Worm (Caenorhabditis elegans) whole organism, L4 larva: ENCODE measurements around the gene cyp-13A7.

ENCODE experiments used
- F10B5.3 ChIP-seq: sonication (generic microtip); optimal IDR thresholded peaks from 2 replicates; lab custom pipeline; 2016; ENCODE audit warnings: mild to moderate bottlenecking, missing genetic modification characterization, missing compliant biosample characterization
- F26F4.8 ChIP-seq: fragments of 200-800 bp; sonication (Bioruptor generic); conservative IDR thresholded peaks from 2 replicates; pipeline ENCODE4 v1.3.6; 2022; ENCODE audit warnings: missing genetic modification characterization, missing compliant biosample characterization
- F44E2.7 ChIP-seq: fragments of 200-800 bp; sonication (Bioruptor generic); IDR thresholded peaks from 2 replicates; pipeline ENCODE4 v2.1.2; 2022; ENCODE audit warnings: missing genetic modification characterization, missing compliant biosample characterization
- R02D3.7 ChIP-seq: fragments of 150-350 bp; sonication (generic microtip); optimal IDR thresholded peaks from 3 replicates; lab custom pipeline; 2014; ENCODE audit warnings: missing biosample characterization, missing genetic modification characterization
- T20F7.1 ChIP-seq: fragments of 200-800 bp; sonication (Bioruptor generic); optimal IDR thresholded peaks from 2 replicates; lab custom pipeline; 2018; ENCODE audit warnings: mild to moderate bottlenecking, missing genetic modification characterization, missing compliant biosample characterization
- Y105C5A.15 ChIP-seq: fragments of 200-800 bp; sonication (Bioruptor generic); IDR thresholded peaks from 2 replicates; pipeline ENCODE4 v1.3.6; 2022; ENCODE audit warnings: missing genetic modification characterization, missing compliant biosample characterization
- ama-1 ChIP-seq: fragments of 150-350 bp; optimal IDR thresholded peaks from 2 replicates; lab custom pipeline; 2014; ENCODE audit warnings: inconsistent platforms, mixed read lengths
- ceh-62 ChIP-seq: sonication (generic microtip); optimal IDR thresholded peaks from 2 replicates; lab custom pipeline; 2017; ENCODE audit warnings: missing biosample characterization, missing genetic modification characterization
- ces-1 ChIP-seq: fragments of 150-350 bp; sonication (generic microtip); optimal IDR thresholded peaks from 4 replicates; lab custom pipeline; 2014; ENCODE audit warnings: missing biosample characterization, missing genetic modification reagents, missing genetic modification characterization
- daf-12 ChIP-seq: fragments of 150-350 bp; optimal IDR thresholded peaks from 2 replicates; lab custom pipeline; 2014; ENCODE audit warnings: missing biosample characterization, missing genetic modification reagents, missing genetic modification characterization
- daf-16 ChIP-seq, 3 experiments: sonication (generic microtip); optimal IDR thresholded peaks; 2 replicates each; lab custom pipeline; 2016 to 2017; ENCODE audit warnings: missing genetic modification characterization in 3 of 3, missing genetic modification reagents in 3 of 3, mild to moderate bottlenecking in 2 of 3, missing compliant biosample characterization in 2 of 3, missing biosample characterization in 1 of 3, moderate library complexity in 1 of 3
- daf-8 ChIP-seq: fragments of 200-800 bp; sonication (Bioruptor generic); IDR thresholded peaks from 2 replicates; pipeline ENCODE4 v1.3.6; 2022; ENCODE audit warnings: missing genetic modification characterization, missing compliant biosample characterization
- dmd-6 ChIP-seq: fragments of 200-800 bp; sonication (Bioruptor generic); IDR thresholded peaks from 2 replicates; pipeline ENCODE4 v1.3.6; 2022; ENCODE audit warnings: missing genetic modification reagents, missing genetic modification characterization, missing compliant biosample characterization
- dmd-9 ChIP-seq: fragments of 200-800 bp; sonication (Bioruptor generic); IDR thresholded peaks from 2 replicates; pipeline ENCODE4 v1.3.6; 2022; ENCODE audit warnings: missing genetic modification reagents, missing genetic modification characterization, missing compliant biosample characterization
- dpl-1 ChIP-seq: fragments of 150-350 bp; optimal IDR thresholded peaks from 2 replicates; lab custom pipeline; 2014; ENCODE audit warnings: missing biosample characterization, missing genetic modification reagents, missing genetic modification characterization
- fos-1 ChIP-seq: fragments of 150-350 bp; optimal IDR thresholded peaks from 2 replicates; lab custom pipeline; 2014; ENCODE audit warnings: missing biosample characterization, missing genetic modification characterization
- gei-8 ChIP-seq: fragments of 200-800 bp; sonication (Bioruptor generic); optimal IDR thresholded peaks from 2 replicates; lab custom pipeline; 2018; ENCODE audit warnings: mild to moderate bottlenecking, missing genetic modification characterization, missing compliant biosample characterization
- hif-1 ChIP-seq, 2 experiments: sonication (generic microtip); optimal IDR thresholded peaks; 2 replicates each; lab custom pipeline; 2016 to 2017; ENCODE audit warnings: missing compliant biosample characterization in 2 of 2, missing genetic modification characterization in 2 of 2, missing genetic modification reagents in 2 of 2, missing genotype in 2 of 2, mild to moderate bottlenecking in 1 of 2
- hlh-11 ChIP-seq: fragments of 200-800 bp; sonication (Bioruptor generic); optimal IDR thresholded peaks from 2 replicates; lab custom pipeline; 2018; ENCODE audit warnings: mild to moderate bottlenecking, missing genetic modification characterization, missing compliant biosample characterization
- lin-15B ChIP-seq: fragments of 150-350 bp; sonication (generic microtip); optimal IDR thresholded peaks from 3 replicates; lab custom pipeline; 2014; ENCODE audit warnings: missing biosample characterization, missing genetic modification characterization
- lin-29 ChIP-seq: fragments of 200-800 bp; sonication (Bioruptor generic); IDR thresholded peaks from 2 replicates; pipeline ENCODE4 v1.3.6; 2022; ENCODE audit warnings: missing genetic modification reagents, missing genetic modification characterization, missing compliant biosample characterization
- madf-9 ChIP-seq: fragments of 200-800 bp; sonication (Bioruptor generic); conservative IDR thresholded peaks from 2 replicates; pipeline ENCODE4 v1.3.6; 2022; ENCODE audit warnings: missing genetic modification reagents, missing genetic modification characterization, missing compliant biosample characterization
- nhr-102 ChIP-seq: sonication (generic microtip); optimal IDR thresholded peaks from 2 replicates; lab custom pipeline; 2016; ENCODE audit warnings: mild to moderate bottlenecking, missing genetic modification characterization, moderate library complexity, missing compliant biosample characterization
- nhr-111 ChIP-seq: fragments of 200-800 bp; sonication (Bioruptor generic); optimal IDR thresholded peaks from 2 replicates; lab custom pipeline; 2018; ENCODE audit warnings: mild to moderate bottlenecking, missing genetic modification characterization, missing compliant biosample characterization
- nhr-237 ChIP-seq: sonication (generic microtip); optimal IDR thresholded peaks from 2 replicates; lab custom pipeline; 2017; ENCODE audit warnings: missing biosample characterization, missing genetic modification characterization
- nhr-28 ChIP-seq: fragments of 150-350 bp; optimal IDR thresholded peaks from 2 replicates; lab custom pipeline; 2014; ENCODE audit warnings: missing biosample characterization, missing genetic modification characterization
- nhr-41 ChIP-seq: fragments of 200-800 bp; sonication (Bioruptor generic); IDR thresholded peaks from 2 replicates; pipeline ENCODE4 v1.3.6; 2022; ENCODE audit warnings: missing genetic modification reagents, missing genetic modification characterization, missing compliant biosample characterization
- nhr-77 ChIP-seq: fragments of 150-350 bp; optimal IDR thresholded peaks from 2 replicates; lab custom pipeline; 2014; ENCODE audit warnings: missing biosample characterization, missing genetic modification characterization
- pqm-1 ChIP-seq: sonication (generic microtip); optimal IDR thresholded peaks from 2 replicates; lab custom pipeline; 2017; ENCODE audit warnings: missing biosample characterization, missing genetic modification characterization
- sdz-12 ChIP-seq: fragments of 200-800 bp; sonication (Bioruptor generic); optimal IDR thresholded peaks from 2 replicates; lab custom pipeline; 2018; ENCODE audit warnings: mild to moderate bottlenecking, missing genetic modification characterization, missing compliant biosample characterization
- skn-1 ChIP-seq: fragments of 150-350 bp; optimal IDR thresholded peaks from 2 replicates; lab custom pipeline; 2014; ENCODE audit warnings: missing biosample characterization, missing genetic modification characterization
- spr-1 ChIP-seq: sonication (generic microtip); optimal IDR thresholded peaks from 2 replicates; lab custom pipeline; 2016; ENCODE audit warnings: mild to moderate bottlenecking, missing genetic modification characterization, missing compliant biosample characterization
- unc-130 ChIP-seq: sonication (generic microtip); optimal IDR thresholded peaks from 2 replicates; lab custom pipeline; 2016; ENCODE audit warnings: missing genetic modification reagents, missing genetic modification characterization, missing compliant biosample characterization
- unc-39 ChIP-seq: sonication (generic microtip); optimal IDR thresholded peaks from 2 replicates; lab custom pipeline; 2017; ENCODE audit warnings: missing biosample characterization, missing genetic modification characterization
- unc-62 ChIP-seq, 3 experiments: fragments of 150-350 bp in 1 of 3; sonication (generic microtip); optimal IDR thresholded peaks in 2 of 3; peaks in 1 of 3; 1 replicate in 1 of 3; 2 replicates in 2 of 3; lab custom pipeline; 2014 to 2017; ENCODE audit warnings: missing biosample characterization in 3 of 3, missing genetic modification characterization in 3 of 3, missing genetic modification reagents in 3 of 3, missing genotype in 1 of 3
- vab-7 ChIP-seq: fragments of 200-800 bp; sonication (Bioruptor generic); IDR thresholded peaks from 2 replicates; pipeline ENCODE4 v1.3.6; 2022; ENCODE audit warnings: missing genetic modification reagents, missing genetic modification characterization, missing compliant biosample characterization
- zfp-2 ChIP-seq: sonication (generic microtip); optimal IDR thresholded peaks from 2 replicates; lab custom pipeline; 2016; ENCODE audit warnings: mild to moderate bottlenecking, missing genetic modification characterization, missing compliant biosample characterization
- zip-2 ChIP-seq: fragments of 150-350 bp; optimal IDR thresholded peaks from 2 replicates; lab custom pipeline; 2014; ENCODE audit warnings: missing biosample characterization, missing genetic modification characterization
- ztf-7 ChIP-seq: fragments of 150-350 bp; optimal IDR thresholded peaks from 2 replicates; lab custom pipeline; 2014; ENCODE audit warnings: missing biosample characterization, missing genetic modification characterization

Gene cyp-13A7

DNA sequence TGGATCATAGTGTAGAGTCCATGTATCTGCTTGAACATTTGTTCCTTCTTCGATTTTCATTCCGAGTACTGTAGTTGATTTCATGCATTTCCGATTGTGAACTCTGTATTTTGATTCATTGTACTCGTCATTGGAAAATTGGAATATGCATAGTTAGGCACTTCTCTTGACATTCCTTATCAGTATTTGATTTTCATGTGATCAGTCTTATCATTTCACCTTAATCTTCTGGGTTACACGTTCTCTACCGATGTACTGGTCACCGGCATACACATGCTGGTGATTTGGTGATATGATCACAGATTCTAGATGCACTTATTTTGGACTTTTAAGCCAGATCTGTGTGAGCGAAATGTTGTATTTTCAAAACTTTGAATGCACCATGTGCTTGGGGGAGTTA lies 12.2 kb upstream of the cyp-13A7 start (continued):
- TF ChIP-seq fos-1 (tag; lab: Kevin White, UChicago) = no peak
- TF ChIP-seq daf-16 (GFP tag; optimal IDR thresholded peaks at IDR 0.05; lab: Kevin White, UChicago) = no peak
- peak; percentile 82 for TF ChIP-seq daf-16 (tag; optimal IDR thresholded peaks at IDR 0.05; lab: Kevin White, UChicago)
- TF ChIP-seq sdz-12 (GFP tag; lab: Kevin White, UChicago) = no peak
- TF ChIP-seq nhr-28 (tag; lab: Kevin White, UChicago) = peak; percentile 87
- no peak for TF ChIP-seq unc-130 (GFP tag; lab: Kevin White, UChicago)
- no peak for TF ChIP-seq F10B5.3 (tag; lab: Kevin White, UChicago)
- TF ChIP-seq pqm-1 (tag; lab: Kevin White, UChicago) = peak; percentile 94
- no peak for TF ChIP-seq spr-1 (tag; lab: Kevin White, UChicago)
- peak; percentile 91 for TF ChIP-seq hlh-11 (tag; lab: Kevin White, UChicago)
- TF ChIP-seq unc-39 = no peak
- TF ChIP-seq T20F7.1 = no peak
- no peak for TF ChIP-seq ztf-7 (tag; lab: Kevin White, UChicago)
- peak; percentile 88 for TF ChIP-seq nhr-77 (tag; lab: Kevin White, UChicago)
- no peak for TF ChIP-seq skn-1
- TF ChIP-seq ces-1 (GFP tag; lab: Kevin White, UChicago) = no peak
- no peak for TF ChIP-seq ceh-62 (tag; lab: Kevin White, UChicago)
- TF ChIP-seq nhr-41 (GFP tag; lab: Robert Waterston, UW) = no peak

DNA sequence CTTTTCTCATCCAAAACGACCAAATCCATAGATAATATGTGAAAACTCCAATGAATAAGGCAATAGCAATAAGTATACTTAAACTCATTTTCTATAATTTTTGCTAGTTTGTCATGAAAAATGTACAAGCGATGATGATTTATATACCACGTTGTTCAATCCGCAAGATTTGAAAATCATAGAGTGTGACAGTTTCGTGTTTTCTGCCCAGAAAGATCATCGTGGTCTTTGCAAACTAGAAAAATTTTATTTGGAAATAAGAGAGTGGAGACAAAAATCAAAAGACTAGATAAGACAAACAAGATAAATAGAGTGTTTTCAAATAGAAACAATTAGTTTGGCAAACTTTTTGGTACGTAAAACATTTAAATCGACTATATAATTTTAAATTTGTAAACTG lies 10.2 kb upstream of the cyp-13A7 start, which contains the start of gene cyp-13A3:
TSS of gene cyp-13A3 (minus strand) at position 101 of the 400 bp plus-strand sequence.
- TF ChIP-seq lin-15B (tag; lab: Kevin White, UChicago) = no peak
- no peak for TF ChIP-seq unc-39
- no peak for TF ChIP-seq daf-8 (GFP tag; lab: Robert Waterston, UW)
- no peak for TF ChIP-seq nhr-111 (GFP tag; lab: Kevin White, UChicago)
- no peak for TF ChIP-seq madf-9 (GFP tag; lab: Robert Waterston, UW)
- TF ChIP-seq lin-29 (GFP tag; lab: Robert Waterston, UW) = no peak
- no peak for TF ChIP-seq zip-2
- no peak for TF ChIP-seq hif-1 (tag; optimal IDR thresholded peaks at IDR 0.05; lab: Kevin White, UChicago)
- TF ChIP-seq zfp-2 (tag; lab: Kevin White, UChicago) = no peak
- TF ChIP-seq dpl-1 = no peak
- TF ChIP-seq F26F4.8 (GFP tag; lab: Robert Waterston, UW) = no peak
- TF ChIP-seq Y105C5A.15 = no peak
- TF ChIP-seq R02D3.7 (tag; lab: Kevin White, UChicago) = no peak
- TF ChIP-seq nhr-237 = no peak
- TF ChIP-seq daf-12 = no peak
- TF ChIP-seq gei-8 (GFP tag; lab: Kevin White, UChicago) = no peak
- no peak for TF ChIP-seq vab-7 (GFP tag; lab: Robert Waterston, UW)
- no peak for TF ChIP-seq ama-1 (lab: Kevin White, UChicago)
- no peak for TF ChIP-seq dmd-9 (GFP tag; lab: Robert Waterston, UW)
- TF ChIP-seq F44E2.7 (GFP tag; lab: Robert Waterston, UW) = no peak

DNA sequence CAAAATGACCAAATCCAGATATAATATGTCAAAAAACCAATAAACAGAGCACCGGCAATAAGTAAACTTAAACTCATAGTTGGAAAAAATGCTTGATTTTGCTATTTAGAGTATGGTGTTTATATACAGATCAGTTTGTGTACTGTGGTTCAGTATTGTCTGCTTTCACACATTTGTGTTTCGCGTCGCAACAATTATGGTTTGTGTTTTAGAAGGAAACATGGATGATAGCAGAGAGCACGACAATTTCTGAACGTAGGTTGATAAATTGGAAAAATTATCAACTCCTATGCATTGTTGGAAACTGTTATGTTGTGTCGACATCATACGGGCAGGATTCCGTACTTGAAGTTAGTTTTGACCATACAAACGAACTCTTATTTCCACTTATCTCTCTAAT lies 5.8 kb upstream of the cyp-13A7 start, which contains the start of gene cyp-13A4:
TSS of gene cyp-13A4 (minus strand) at position 77 of the 400 bp plus-strand sequence.
- TF ChIP-seq daf-12 = no peak
- TF ChIP-seq nhr-102 (tag; lab: Kevin White, UChicago) = peak; percentile 13
- TF ChIP-seq daf-16 (GFP tag; optimal IDR thresholded peaks at IDR 0.05; lab: Kevin White, UChicago) = no peak
- TF ChIP-seq daf-16 (tag; optimal IDR thresholded peaks at IDR 0.05; lab: Kevin White, UChicago) = peak; percentile 25
- TF ChIP-seq unc-62 (GFP tag; optimal IDR thresholded peaks at IDR 0.05 in 1 of 2; lab: Kevin White, UChicago) = peak in 1 of 2 experiments; percentile 29
- no peak for TF ChIP-seq unc-62 (tag; optimal IDR thresholded peaks at IDR 0.05; lab: Kevin White, UChicago)
- peak; percentile 3 for TF ChIP-seq hlh-11 (tag; lab: Kevin White, UChicago)
- no peak for TF ChIP-seq sdz-12 (GFP tag; lab: Kevin White, UChicago)
- no peak for TF ChIP-seq spr-1 (tag; lab: Kevin White, UChicago)
- peak; percentile 33 for TF ChIP-seq pqm-1 (tag; lab: Kevin White, UChicago)
- peak; percentile 78 for TF ChIP-seq dmd-6 (GFP tag; lab: Robert Waterston, UW)
- TF ChIP-seq nhr-28 (tag; lab: Kevin White, UChicago) = peak; percentile 58
- no peak for TF ChIP-seq nhr-77 (tag; lab: Kevin White, UChicago)
